Fruit fly (Drosophila melanogaster) ovary, adult (tissue): ENCODE data around the gene CG34247.

ENCODE experiments used
- CG17801 ChIP-seq: fragments of 200-800 bp; optimal IDR thresholded peaks from 2 replicates; lab custom pipeline; 2019; ENCODE audit warnings: missing biosample characterization, mild to moderate bottlenecking, missing genetic modification characterization, moderate library complexity; ENCODE audit not compliant: partially characterized antibody

CG34247 gene

DNA sequence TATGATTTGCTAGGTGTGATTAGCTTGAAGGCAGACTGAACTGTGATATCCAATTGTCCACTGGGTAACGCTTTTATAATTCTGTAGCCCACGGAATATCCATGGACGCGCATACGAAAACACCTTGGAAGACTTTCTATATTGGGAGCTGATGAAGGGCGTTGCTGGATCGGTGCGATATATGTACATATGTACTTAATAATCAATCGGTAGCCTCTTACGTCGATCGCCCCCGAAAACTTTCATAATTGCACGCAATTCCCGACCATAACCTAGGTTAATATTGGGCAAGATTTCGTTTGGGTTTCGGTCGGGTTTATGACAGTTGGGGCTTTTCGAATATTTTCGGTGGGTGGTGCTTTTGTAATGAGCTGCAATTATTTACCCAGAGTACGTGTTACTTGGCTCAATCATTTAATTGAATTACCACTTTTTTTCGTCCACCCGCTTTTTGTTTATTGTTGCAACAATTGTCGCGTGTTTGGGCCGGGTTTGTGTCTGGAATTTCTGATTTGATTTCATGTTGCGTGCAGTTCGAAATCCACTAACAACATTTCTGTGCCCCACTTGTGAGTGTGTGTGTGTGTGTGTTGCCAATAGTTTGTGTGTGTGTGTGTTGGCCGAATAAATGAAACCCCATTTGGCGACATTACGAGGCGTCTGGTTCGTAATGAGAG, 20.6 kb upstream of the CG34247 start, which contains the start of gene CG13049:
Gene CG13049, minus strand, starts transcription at position 51 of the 677 bp plus-strand sequence.
- TF ChIP-seq CG17801 (GFP tag; lab: Kevin White, UChicago), result no peak

DNA sequence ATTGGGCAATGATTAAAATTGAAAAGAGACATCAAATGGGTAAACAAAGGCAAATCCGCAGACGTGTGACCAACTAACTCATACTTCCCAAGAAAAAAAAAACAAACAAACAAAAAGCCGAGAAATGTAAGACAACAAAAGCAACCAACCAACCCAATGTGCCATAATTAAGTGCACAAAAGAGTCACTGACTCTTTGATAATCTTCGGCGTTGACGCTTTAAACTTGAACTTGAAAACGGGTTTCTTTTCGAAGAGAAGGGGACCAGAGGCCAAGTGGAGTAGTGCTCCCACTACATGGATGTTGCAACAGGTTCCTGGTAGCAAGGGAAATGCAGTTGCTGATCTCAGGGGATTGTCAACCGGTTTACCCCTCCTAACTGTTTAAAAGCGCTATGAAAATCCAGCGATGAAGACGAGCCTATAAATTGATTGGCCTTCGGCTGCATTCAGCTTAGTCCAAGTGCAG, 18.6 kb upstream of the CG34247 start, which contains the start of gene CG13064:
Gene CG13064, plus strand, starts transcription at position 418 of the 468 bp plus-strand sequence.
- TF ChIP-seq CG17801 (GFP tag; lab: Kevin White, UChicago), result no peak

DNA sequence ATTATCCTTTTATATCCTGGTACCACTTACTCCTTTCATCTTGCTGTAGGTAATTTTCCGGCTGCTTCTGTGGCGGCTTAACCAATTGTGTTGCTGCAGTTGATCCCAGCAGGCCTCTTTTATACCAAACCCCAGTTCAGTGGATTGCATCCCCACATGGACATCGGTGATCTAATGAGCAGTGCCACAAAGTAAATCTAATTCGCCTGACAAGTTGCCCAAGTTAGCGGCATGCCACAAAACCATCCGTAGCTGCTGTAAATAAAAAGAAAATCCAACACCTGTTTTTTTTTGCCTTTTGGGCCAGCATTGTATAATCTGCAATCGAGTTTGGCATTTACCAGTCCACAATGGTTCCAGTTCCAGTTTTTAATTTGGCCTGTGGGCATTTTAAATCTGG, 17.8 kb upstream of the CG34247 start, which contains the start of gene CG13050:
Gene CG13050, minus strand, starts transcription at position 101 of the 400 bp plus-strand sequence.
- no peak for TF ChIP-seq CG17801 (GFP tag; lab: Kevin White, UChicago)

- no peak for TF ChIP-seq CG17801 (GFP tag; lab: Kevin White, UChicago)
Measured at dm6 chr3L:16277135-16277534, 15.7 kb upstream of the CG34247 start, which contains the start of gene CG13065. Gene CG13065, plus strand, starts transcription at chr3L:16277435.

dm6 chr3L:16275391-16276017, 14.1 kb upstream of the CG34247 start:
- no peak for TF ChIP-seq CG17801 (GFP tag; lab: Kevin White, UChicago)

- TF ChIP-seq CG17801 (GFP tag; lab: Kevin White, UChicago), result no peak
Measured at dm6 chr3L:16272338-16272959, 11.0 kb upstream of the CG34247 start, which contains the start of gene CG13066. Gene CG13066, plus strand, starts transcription at chr3L:16272909.

DNA sequence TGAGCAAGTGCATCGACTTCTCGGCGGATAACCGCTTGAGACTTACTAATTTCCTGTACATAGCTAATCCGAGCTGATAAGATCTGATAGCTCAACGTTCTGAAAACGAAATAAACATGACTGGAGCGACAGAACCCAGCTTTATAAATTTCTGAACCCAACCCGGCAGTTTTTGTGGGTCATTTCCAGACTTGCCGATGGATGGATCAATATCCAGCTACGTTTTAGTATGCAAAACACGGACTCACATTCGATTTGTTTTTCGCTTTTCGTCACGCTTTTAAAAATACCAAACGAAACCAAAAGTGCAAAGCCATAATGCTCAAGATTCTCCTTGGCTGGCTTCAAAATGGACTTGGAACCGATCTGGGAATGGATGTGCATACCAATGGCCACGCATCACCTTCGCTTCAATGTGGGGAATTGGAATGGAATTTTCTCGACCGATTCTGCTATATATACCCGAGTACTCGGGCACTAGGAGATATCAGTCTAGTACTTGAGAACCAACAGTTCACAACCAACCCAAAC, 9.5 kb upstream of the CG34247 start, which contains the start of the genes CG34248 and CG13067:
Gene CG34248, minus strand, starts transcription at position 101 of the 531 bp plus-strand sequence.
Gene CG13067, plus strand, starts transcription at position 481 of the 531 bp plus-strand sequence.
- no peak for TF ChIP-seq CG17801 (GFP tag; lab: Kevin White, UChicago)

DNA sequence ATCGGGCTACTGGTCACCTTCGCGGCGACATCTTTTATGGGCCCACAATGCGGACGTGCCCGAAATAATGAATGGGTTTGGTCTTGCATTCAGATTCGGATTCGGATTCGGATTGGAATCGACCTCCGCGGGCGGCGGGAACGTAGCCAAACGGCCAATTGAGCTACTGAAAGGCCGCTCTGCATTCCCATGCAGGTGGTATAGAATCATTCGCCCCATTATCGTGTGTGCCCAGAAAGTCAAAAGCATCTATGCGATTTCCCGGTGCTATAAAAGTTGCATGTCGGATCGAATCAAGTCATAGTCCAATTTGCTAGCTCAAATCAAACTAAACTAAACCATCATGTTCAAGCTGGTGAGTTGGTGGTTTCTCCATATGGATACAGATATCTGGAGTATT, 7.7 kb upstream of the CG34247 start, which contains the start of gene CG13068:
Gene CG13068, plus strand, starts transcription at position 301 of the 400 bp plus-strand sequence.
- TF ChIP-seq CG17801 (GFP tag; lab: Kevin White, UChicago), result no peak

DNA sequence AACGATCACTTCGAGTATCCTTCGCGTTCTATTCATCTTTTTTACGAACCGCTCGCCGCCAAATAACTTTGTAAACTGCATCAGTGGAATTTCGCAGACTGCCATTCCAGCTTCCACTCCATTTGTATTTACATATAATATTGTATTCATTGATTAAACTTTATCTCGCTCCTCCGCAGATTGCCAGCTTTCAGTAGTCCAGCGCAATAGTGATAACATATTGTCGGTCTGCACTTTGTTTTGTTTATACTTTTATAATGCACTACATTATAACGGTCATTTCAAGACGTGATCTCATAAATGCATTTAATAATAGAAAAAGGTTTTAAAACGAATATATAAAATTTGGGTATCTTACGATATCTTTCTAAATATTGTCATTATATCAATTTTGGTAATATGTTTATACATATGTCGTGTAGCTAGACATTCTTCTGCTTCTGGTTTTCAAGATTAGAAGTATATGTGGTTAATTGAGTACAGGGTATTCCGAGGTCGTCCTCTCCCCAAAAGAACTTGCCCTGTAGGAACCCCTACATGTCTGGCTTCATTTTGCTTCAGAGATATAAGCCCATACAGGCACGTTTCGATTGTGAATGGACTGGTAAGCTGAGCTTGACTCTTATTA, 6.8 kb upstream of the CG34247 start, which contains the start of gene CG4950:
Gene CG4950, minus strand, starts transcription at position 51 of the 628 bp plus-strand sequence.
- no peak for TF ChIP-seq CG17801 (GFP tag; lab: Kevin White, UChicago)

DNA sequence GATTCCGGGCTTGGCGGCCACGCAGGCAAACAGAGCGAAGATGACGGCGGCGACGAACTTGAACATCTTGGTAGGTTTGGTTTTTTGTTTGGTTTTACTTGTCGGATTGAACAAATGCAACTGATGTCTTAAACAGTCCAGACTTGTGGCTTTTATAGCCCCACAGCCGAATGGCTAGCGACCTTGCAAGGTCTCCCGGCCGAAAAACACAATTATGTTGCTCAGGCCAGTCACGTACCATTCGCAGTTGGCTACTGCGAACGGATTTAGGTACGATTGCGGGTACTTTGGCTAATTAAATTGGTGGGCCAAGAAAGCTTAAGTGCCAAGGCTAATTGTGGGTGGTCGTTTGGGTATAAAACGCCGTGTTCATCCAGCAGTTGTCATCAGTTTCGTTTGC, 3.6 kb upstream of the CG34247 start, which contains the start of the genes CG13051 and CG13069:
Gene CG13051, minus strand, starts transcription at position 101 of the 400 bp plus-strand sequence.
Gene CG13069, plus strand, starts transcription at position 386 of the 400 bp plus-strand sequence.
- TF ChIP-seq CG17801 (GFP tag; lab: Kevin White, UChicago), result no peak

DNA sequence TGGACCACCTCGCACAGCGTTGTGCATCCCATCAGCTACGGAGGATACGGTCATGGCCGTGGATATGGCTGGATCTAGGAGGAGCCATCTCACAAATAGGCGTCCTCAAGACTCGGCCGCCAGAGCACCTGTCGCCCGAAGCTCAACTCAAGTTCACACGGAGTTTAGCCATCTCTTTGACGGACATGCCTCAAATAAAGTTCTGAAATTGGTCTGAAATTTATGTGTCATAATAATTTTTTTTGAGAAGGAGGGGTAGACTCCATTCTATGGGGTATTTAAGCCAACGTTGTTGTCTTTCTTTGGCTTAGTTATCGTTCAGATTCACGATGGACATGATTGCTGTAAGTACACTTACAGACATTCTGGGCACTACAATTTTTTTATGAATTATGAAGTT, 1.6 kb upstream of the CG34247 start, which contains the start of gene CG13070:
Gene CG13070, plus strand, starts transcription at position 301 of the 400 bp plus-strand sequence.
- TF ChIP-seq CG17801 (GFP tag; lab: Kevin White, UChicago), result no peak

- no peak for TF ChIP-seq CG17801 (GFP tag; lab: Kevin White, UChicago)
Measured at dm6 chr3L:16262440-16262839, 1.0 kb upstream of the CG34247 start, which contains the start of gene CG13071. Gene CG13071, plus strand, starts transcription at chr3L:16262740.

- TF ChIP-seq CG17801 (GFP tag; lab: Kevin White, UChicago), result no peak
Measured at dm6 chr3L:16259552-16259951, 1.9 kb downstream of the CG34247 start, which contains the start of gene CG13053. Gene CG13053, minus strand, starts transcription at chr3L:16259722.
